Fruit fly (Drosophila melanogaster) Kc167 (cell line): Measurements from ENCODE around the gene CG9926.

Experiments used
- Myc ChIP-seq: fragments of >200 bp; optimal IDR thresholded peaks from 2 replicates; lab custom pipeline; 2017; ENCODE audit warnings: missing external identifiers
- Sin3A ChIP-seq: fragments of >200 bp; optimal IDR thresholded peaks from 2 replicates; lab custom pipeline; 2018; ENCODE audit warnings: missing external identifiers
- h ChIP-seq: fragments of >200 bp; optimal IDR thresholded peaks from 3 replicates; lab custom pipeline; 2018; ENCODE audit warnings: missing external identifiers
- insv ChIP-seq: fragments of >200 bp; optimal IDR thresholded peaks from 3 replicates; lab custom pipeline; 2018; ENCODE audit warnings: missing external identifiers
- psq ChIP-seq: fragments of >200 bp; optimal IDR thresholded peaks from 2 replicates; lab custom pipeline; 2017; ENCODE audit warnings: missing external identifiers
- ttk ChIP-seq: sonication (Bioruptor generic); optimal IDR thresholded peaks from 2 replicates; lab custom pipeline; 2017; ENCODE audit warnings: missing external identifiers

Gene CG9926

DNA sequence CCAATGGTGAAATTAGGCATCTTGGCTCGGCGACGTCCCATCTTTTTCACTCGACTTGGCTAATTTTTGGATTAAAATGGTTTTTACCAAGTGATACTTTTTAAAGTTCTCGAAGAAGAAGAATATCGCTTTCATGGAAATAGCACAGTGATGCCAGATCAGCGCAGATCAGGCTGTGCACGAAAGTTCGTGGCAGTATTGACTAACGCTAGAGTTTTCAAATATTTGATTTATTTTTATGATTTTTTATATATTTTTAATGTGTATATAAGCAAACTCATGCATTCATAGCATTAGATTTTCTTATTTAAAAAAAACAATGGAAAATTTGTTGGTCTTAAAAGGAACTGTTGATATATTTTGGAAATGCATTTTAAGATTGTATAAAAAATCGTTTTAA lies at the start of gene CG9926:
CG9926 (minus strand) TSS at position 101 of the 400 bp plus-strand sequence.
- TF ChIP-seq ttk (lab: Kevin White, UChicago) (no peak), h (lab: Kevin White, UChicago) (no peak), insv (no peak), Myc (lab: Kevin White, UChicago) (no peak), psq (lab: Kevin White, UChicago) (no peak)

DNA sequence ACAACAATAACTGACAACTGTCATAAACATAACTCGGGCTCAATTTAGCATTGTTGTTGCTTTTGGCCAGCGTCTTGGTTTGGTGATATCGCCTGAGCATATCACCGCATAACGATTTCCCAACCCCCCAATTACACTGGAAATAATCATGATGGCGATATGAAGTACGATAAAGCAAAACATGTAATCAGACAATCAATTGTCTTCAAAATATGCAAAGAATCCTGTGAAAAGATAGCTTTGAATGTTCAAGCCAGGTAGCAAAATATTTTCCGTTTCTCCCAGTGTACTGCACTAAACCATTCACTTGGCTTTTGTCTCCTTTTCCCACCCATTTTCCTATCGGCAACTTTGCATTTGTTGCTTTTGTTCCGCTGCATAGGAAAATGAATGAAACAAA lies 48.6 kb upstream of the CG9926 start:
- TF ChIP-seq Sin3A (lab: Kevin White, UChicago) (no peak), insv (no peak), Myc (lab: Kevin White, UChicago) (no peak), h (lab: Kevin White, UChicago) (no peak), psq (lab: Kevin White, UChicago) (no peak), ttk (lab: Kevin White, UChicago) (no peak)

DNA sequence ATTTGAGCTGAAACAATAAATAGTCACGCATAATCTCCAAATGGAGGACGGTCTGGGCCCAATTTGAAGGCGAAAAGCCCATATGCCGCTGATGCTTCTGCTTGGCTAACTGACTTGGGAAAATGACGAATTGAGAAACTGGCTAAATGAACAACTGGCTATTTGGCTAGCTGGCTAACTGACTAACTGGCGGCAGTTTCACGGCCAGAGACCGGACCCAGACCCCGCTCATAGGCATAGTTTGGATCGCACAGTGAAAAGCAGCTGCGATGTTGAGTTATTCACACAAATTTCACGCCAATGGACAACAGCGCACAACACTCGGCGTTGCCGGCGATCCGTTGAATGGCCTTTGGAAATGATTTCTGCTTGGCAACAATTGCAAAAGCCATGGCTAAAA lies 47.7 kb upstream of the CG9926 start:
- no peak for TF ChIP-seq h (lab: Kevin White, UChicago)
- no peak for TF ChIP-seq psq (lab: Kevin White, UChicago)
- no peak for TF ChIP-seq Myc (lab: Kevin White, UChicago)
- TF ChIP-seq ttk (lab: Kevin White, UChicago), result no peak
- no peak for TF ChIP-seq insv
- TF ChIP-seq Sin3A (lab: Kevin White, UChicago), result no peak

DNA sequence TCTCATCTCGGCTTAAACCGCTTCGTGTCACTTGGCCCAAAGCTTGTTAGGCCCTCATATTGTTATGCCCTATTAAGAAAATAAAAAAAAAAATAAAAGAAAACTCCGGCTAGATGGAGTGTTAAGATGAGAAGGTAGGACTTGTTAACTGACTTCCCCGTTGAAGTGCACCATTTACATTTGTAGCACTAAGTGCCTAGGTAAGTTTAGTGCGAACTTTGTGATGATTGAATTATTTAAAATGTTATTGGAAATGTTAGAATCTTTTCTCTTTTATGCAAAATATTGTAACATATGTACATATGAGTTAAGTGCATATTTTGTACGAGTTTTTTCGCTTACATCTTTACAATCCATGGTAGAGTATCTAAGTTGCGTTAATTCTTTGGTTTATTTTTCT lies 47.2 kb upstream of the CG9926 start:
- TF ChIP-seq Sin3A (lab: Kevin White, UChicago) (no peak), Myc (lab: Kevin White, UChicago) (no peak), insv (no peak), ttk (lab: Kevin White, UChicago) (no peak), h (lab: Kevin White, UChicago) (no peak)

DNA sequence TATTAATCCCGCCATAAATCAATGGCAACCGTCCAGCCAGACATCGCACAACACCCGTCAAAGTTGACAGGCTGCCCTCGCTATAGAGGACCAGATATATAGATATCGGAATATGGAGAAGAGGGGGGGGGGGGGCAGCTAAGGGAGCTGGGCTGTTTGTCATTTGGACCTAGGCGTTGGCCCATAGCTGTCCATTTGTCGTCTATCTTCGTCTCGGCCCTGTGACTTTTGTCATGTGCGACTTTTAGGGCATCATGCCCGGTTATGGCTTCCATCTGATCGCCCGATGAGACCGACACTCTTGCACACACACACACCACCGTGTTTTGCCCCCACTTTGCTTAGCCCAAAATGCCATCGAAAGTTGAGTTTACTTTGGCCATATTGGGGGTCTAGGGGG lies 46.8 kb upstream of the CG9926 start:
- TF ChIP-seq psq (lab: Kevin White, UChicago) (no peak), Sin3A (lab: Kevin White, UChicago) (no peak), Myc (lab: Kevin White, UChicago) (no peak), ttk (lab: Kevin White, UChicago) (no peak), h (lab: Kevin White, UChicago) (no peak), insv (no peak)

DNA sequence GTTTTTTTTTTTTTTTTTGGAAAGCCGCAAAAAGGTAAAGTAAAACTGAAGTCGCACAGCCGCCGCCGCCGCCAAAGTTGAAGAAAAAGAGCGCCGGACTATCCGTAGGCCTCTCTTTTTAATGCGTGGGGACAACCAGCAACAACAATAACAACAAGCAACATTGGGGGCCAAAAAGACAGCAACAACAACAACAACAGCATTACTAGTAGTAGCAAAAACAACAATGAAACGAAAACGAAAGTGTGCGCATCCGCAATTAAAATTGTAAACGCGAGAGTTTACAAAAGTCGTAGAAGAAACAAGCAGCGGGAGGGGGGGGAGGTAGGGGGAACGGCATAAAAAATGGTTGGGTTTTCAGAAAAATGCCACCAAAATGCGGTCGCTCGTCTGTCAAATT lies 45.0 kb upstream of the CG9926 start:
- TF ChIP-seq insv (no peak), Myc (lab: Kevin White, UChicago) (no peak), Sin3A (lab: Kevin White, UChicago) (no peak), psq (lab: Kevin White, UChicago) (no peak)

DNA sequence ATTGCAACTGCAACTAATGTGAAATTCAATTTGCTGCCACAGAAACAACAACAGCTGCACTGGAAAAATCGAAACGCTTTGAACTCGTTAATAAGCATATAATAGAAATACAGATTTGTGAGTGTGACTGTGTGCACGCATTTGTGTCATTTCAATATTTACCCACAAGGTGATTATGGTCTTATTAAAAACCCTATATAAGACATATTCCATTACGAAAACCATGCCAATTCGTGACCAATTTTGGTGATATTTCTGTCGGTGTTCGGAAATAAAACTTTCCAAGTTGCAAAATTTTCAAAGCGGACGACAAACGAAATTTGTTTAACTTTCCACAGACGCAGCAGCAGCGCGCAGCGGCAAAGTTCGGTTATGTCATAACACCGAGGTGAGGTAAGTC lies 44.5 kb upstream of the CG9926 start:
- TF ChIP-seq Myc (lab: Kevin White, UChicago) (no peak), ttk (lab: Kevin White, UChicago) (no peak), h (lab: Kevin White, UChicago) (no peak), psq (lab: Kevin White, UChicago) (no peak)

DNA sequence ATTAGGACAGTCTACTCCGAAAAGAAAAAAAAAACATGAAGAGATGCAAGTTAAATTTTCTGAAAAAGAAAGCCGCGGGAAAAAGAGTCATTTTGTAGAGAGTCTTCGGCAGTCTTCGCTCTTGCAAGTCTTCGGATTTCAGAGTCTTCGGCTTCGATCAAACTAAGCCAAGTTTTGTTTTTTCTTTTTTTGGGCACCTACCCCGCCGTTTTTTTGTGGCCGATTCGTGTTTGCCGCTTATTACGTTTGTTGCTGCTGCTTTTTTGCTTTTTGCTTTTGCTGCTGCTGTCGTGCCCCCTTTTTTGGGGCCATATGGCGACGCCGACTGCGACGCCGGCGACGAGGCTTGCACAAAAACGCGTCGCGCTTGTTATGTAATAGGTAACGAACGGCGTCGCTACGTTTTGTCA lies 41.2 kb upstream of the CG9926 start:
- no peak for TF ChIP-seq Myc (lab: Kevin White, UChicago)
- no peak for TF ChIP-seq insv
- no peak for TF ChIP-seq psq (lab: Kevin White, UChicago)
- TF ChIP-seq h (lab: Kevin White, UChicago), result no peak
- TF ChIP-seq ttk (lab: Kevin White, UChicago), result no peak
- TF ChIP-seq Sin3A (lab: Kevin White, UChicago), result no peak

DNA sequence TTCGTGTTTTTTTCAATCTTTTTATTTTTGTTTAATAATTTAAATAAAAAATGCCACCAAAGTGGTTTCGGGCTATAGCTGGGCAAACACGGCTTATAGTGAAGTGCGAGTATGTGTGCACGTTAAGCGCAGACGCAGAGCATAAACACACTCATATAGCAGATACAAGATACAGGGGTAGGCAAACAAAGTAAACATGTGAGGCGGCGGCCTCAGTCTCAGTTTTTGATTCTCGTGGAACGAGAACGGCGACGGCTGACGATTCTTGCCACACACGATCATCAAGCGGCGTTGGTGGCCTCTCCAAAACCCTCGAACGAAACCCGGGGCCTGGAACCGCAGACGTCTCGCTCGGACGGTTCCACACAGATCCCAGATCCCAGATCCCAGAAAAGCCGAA lies 39.2 kb upstream of the CG9926 start:
- TF ChIP-seq ttk (lab: Kevin White, UChicago), result no peak
- no peak for TF ChIP-seq Sin3A (lab: Kevin White, UChicago)
- no peak for TF ChIP-seq psq (lab: Kevin White, UChicago)
- no peak for TF ChIP-seq h (lab: Kevin White, UChicago)
- no peak for TF ChIP-seq Myc (lab: Kevin White, UChicago)
- TF ChIP-seq insv, result no peak

DNA sequence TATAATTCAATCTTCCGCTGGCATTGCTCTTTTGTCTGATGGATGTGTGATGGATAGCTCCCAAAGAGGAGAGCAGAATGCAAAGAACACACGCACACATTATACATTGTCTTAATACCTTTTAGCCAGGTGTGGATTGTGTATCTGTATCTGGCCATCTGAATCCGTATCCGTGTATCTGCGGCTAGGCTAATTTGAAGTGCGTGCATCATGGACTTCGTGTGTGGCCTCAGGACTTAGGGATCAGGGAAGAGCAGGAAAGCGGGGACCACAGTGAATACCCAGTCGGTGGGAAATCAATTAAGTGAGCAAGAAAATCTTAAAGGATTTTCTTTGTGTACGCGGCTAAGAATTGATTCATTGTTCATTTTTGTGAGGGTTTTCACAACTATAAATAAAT lies 38.5 kb upstream of the CG9926 start:
- TF ChIP-seq Sin3A (lab: Kevin White, UChicago) (no peak), Myc (lab: Kevin White, UChicago) (no peak), ttk (lab: Kevin White, UChicago) (no peak), h (lab: Kevin White, UChicago) (no peak), insv (no peak)

DNA sequence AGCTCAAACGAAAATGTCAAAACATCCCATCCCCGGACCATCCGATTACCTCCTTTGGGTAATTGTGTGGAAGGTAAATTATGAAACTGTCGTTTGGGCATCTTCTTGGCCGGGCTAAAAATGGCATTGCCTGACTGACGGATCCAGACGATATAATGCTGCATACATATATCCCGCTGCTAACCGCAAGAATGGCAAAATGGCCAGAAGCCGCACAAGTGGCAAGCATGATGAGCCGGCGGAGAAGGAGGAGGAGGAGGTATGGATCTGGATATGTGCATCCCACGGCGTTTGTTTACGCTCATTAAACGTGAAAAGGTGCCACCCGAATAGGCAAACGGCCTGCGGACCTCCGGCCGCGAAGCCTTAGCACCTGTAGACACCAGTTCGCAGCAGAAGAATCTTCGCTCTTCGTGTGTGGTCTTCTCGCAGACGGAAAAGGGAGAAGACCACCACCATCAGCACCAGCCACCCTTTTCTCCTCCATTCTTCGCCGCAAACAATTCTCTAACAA lies 38.0 kb upstream of the CG9926 start:
- no peak for TF ChIP-seq ttk (lab: Kevin White, UChicago)
- TF ChIP-seq psq (lab: Kevin White, UChicago), result no peak
- TF ChIP-seq Sin3A (lab: Kevin White, UChicago), result no peak
- no peak for TF ChIP-seq insv
- TF ChIP-seq Myc (lab: Kevin White, UChicago), result no peak
- no peak for TF ChIP-seq h (lab: Kevin White, UChicago)

DNA sequence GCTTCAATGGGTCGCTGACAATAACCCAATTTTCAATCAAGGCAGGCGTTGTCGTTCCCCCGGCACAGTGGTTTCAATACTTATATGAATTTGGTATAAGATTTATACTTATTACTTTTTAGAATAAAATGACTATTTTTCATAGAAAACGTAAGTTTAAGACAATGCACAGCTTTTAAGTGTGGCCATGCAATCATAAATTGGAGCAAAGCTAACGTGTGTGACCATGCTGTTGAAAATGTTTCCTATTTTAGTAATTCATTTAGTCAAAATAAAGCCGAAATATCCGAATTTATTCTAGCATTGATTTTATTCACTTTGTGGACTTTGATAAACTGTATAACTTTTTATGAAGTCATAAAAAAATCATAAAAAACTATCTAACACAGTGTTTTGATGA lies 35.7 kb upstream of the CG9926 start:
- TF ChIP-seq psq (lab: Kevin White, UChicago) (no peak), Sin3A (lab: Kevin White, UChicago) (no peak), ttk (lab: Kevin White, UChicago) (no peak), h (lab: Kevin White, UChicago) (no peak), insv (no peak), Myc (lab: Kevin White, UChicago) (no peak)
